Fruit fly (Drosophila melanogaster): Measurements from ENCODE around the gene Idgf2.
A peak's percentile ranks its signal among the peaks of the same experiment; 100 is the strongest.

- TF ChIP-seq pan (optimal IDR thresholded peaks at IDR 0.05) (no peak), h (GFP tag; optimal IDR thresholded peaks at IDR 0.05) (no peak), Hr78 (GFP tag; optimal IDR thresholded peaks at IDR 0.05) (no peak), psq (GFP tag; optimal IDR thresholded peaks at IDR 0.05) (peak; percentile 57)
Observed at dm6 chr2L:16495193-16495780, 48.2 kb downstream of the Idgf2 start.

Data from whole organism, wandering third instar larva.